Worm (Caenorhabditis elegans) whole organism, late embryonic: ENCODE measurements around the gene ace-3.

Experiments
- C08G9.2 ChIP-seq: sonication (generic microtip); optimal IDR thresholded peaks from 2 replicates; lab custom pipeline; 2016; ENCODE audit warnings: mild to moderate bottlenecking, missing genetic modification characterization, moderate library complexity, missing compliant biosample characterization
- C38D4.7 ChIP-seq: fragments of 200-800 bp; sonication (Bioruptor generic); optimal IDR thresholded peaks from 2 replicates; lab custom pipeline; 2018; ENCODE audit warnings: mild to moderate bottlenecking, missing genetic modification characterization, moderate library complexity, missing compliant biosample characterization
- K02D7.2 ChIP-seq: sonication (generic microtip); optimal IDR thresholded peaks from 2 replicates; lab custom pipeline; 2017; ENCODE audit warnings: mild to moderate bottlenecking, missing genetic modification characterization, missing compliant biosample characterization
- T23F11.4 ChIP-seq: fragments of 200-800 bp; sonication (Bioruptor generic); optimal IDR thresholded peaks from 2 replicates; lab custom pipeline; 2018; ENCODE audit warnings: mild to moderate bottlenecking, missing genetic modification characterization, missing compliant biosample characterization
- ahr-1 ChIP-seq: sonication (generic microtip); optimal IDR thresholded peaks from 2 replicates; lab custom pipeline; 2016; ENCODE audit warnings: missing genetic modification characterization, missing compliant biosample characterization
- ceh-14 ChIP-seq: sonication (generic microtip); optimal IDR thresholded peaks from 2 replicates; lab custom pipeline; 2016; ENCODE audit warnings: missing genotype, missing genetic modification characterization, missing compliant biosample characterization
- ceh-18 ChIP-seq: sonication (generic microtip); optimal IDR thresholded peaks from 2 replicates; lab custom pipeline; 2016; ENCODE audit warnings: missing genetic modification characterization, missing compliant biosample characterization
- ceh-19 ChIP-seq: fragments of 200-800 bp; sonication (Bioruptor generic); optimal IDR thresholded peaks from 2 replicates; lab custom pipeline; 2018; ENCODE audit warnings: mild to moderate bottlenecking, missing genetic modification characterization, missing compliant biosample characterization
- ceh-2 ChIP-seq: sonication (generic microtip); optimal IDR thresholded peaks from 2 replicates; lab custom pipeline; 2016; ENCODE audit warnings: missing genotype, missing genetic modification characterization, missing compliant biosample characterization
- ceh-24 ChIP-seq: sonication (generic microtip); optimal IDR thresholded peaks from 2 replicates; lab custom pipeline; 2016; ENCODE audit warnings: mild to moderate bottlenecking, missing genetic modification characterization, missing compliant biosample characterization
- ceh-31 ChIP-seq: sonication (generic microtip); optimal IDR thresholded peaks from 2 replicates; lab custom pipeline; 2016; ENCODE audit warnings: missing genetic modification characterization, missing compliant biosample characterization
- ceh-45 ChIP-seq: fragments of 200-800 bp; sonication (Bioruptor generic); IDR thresholded peaks from 2 replicates; pipeline ENCODE4 v1.3.6; 2022; ENCODE audit warnings: missing genetic modification reagents, missing genetic modification characterization, missing compliant biosample characterization
- ceh-48 ChIP-seq: sonication (generic microtip); optimal IDR thresholded peaks from 2 replicates; lab custom pipeline; 2016; ENCODE audit warnings: missing genetic modification characterization, inconsistent platforms, missing compliant biosample characterization
- ceh-6 ChIP-seq: fragments of 200-800 bp; sonication (Bioruptor generic); optimal IDR thresholded peaks from 2 replicates; lab custom pipeline; 2018; ENCODE audit warnings: mild to moderate bottlenecking, missing genetic modification characterization, missing compliant biosample characterization
- che-1 ChIP-seq: sonication (generic microtip); optimal IDR thresholded peaks from 2 replicates; lab custom pipeline; 2016; ENCODE audit warnings: mild to moderate bottlenecking, missing genetic modification characterization, missing compliant biosample characterization
- dmd-4 ChIP-seq: sonication (generic microtip); optimal IDR thresholded peaks from 2 replicates; lab custom pipeline; 2016; ENCODE audit warnings: borderline replicate concordance, missing genetic modification characterization, missing compliant biosample characterization
- dve-1 ChIP-seq: sonication (generic microtip); optimal IDR thresholded peaks from 2 replicates; lab custom pipeline; 2017; ENCODE audit warnings: antibody characterized with exemption, mild to moderate bottlenecking, missing genetic modification characterization, missing compliant biosample characterization
- ets-4 ChIP-seq: sonication (generic microtip); optimal IDR thresholded peaks from 2 replicates; lab custom pipeline; 2016; ENCODE audit warnings: missing genetic modification characterization, missing compliant biosample characterization
- fkh-10 ChIP-seq: fragments of 150-350 bp; optimal IDR thresholded peaks from 2 replicates; lab custom pipeline; 2014; ENCODE audit warnings: missing biosample characterization, missing genetic modification reagents, missing genetic modification characterization
- hlh-13 ChIP-seq: fragments of 200-800 bp; sonication (Bioruptor generic); optimal IDR thresholded peaks from 2 replicates; lab custom pipeline; 2018; ENCODE audit warnings: mild to moderate bottlenecking, missing genetic modification characterization, missing compliant biosample characterization
- hlh-15 ChIP-seq: sonication (generic microtip); optimal IDR thresholded peaks from 2 replicates; lab custom pipeline; 2016; ENCODE audit warnings: missing genetic modification characterization, missing compliant biosample characterization
- hlh-30 ChIP-seq: sonication (generic microtip); optimal IDR thresholded peaks from 2 replicates; lab custom pipeline; 2017; ENCODE audit warnings: antibody characterized with exemption, missing genetic modification characterization, missing compliant biosample characterization; ENCODE audit not compliant: insufficient read depth
- hlh-8 ChIP-seq: sonication (generic microtip); optimal IDR thresholded peaks from 2 replicates; lab custom pipeline; 2016; ENCODE audit warnings: missing genotype, missing genetic modification characterization, missing compliant biosample characterization
- lim-6 ChIP-seq: sonication (generic microtip); optimal IDR thresholded peaks from 2 replicates; lab custom pipeline; 2016; ENCODE audit warnings: missing genetic modification characterization, missing compliant biosample characterization
- madf-2 ChIP-seq: sonication (generic microtip); optimal IDR thresholded peaks from 2 replicates; lab custom pipeline; 2017; ENCODE audit warnings: missing genetic modification characterization, missing compliant biosample characterization
- nfya-1 ChIP-seq: sonication (generic microtip); optimal IDR thresholded peaks from 2 replicates; lab custom pipeline; 2017; ENCODE audit warnings: missing genetic modification characterization, mild to moderate bottlenecking, missing compliant biosample characterization, antibody characterized with exemption, moderate library complexity
- nhr-11 ChIP-seq: fragments of 150-350 bp; optimal IDR thresholded peaks from 2 replicates; lab custom pipeline; 2014; ENCODE audit warnings: missing biosample characterization, missing genetic modification characterization
- odd-2 ChIP-seq: sonication (generic microtip); optimal IDR thresholded peaks from 2 replicates; lab custom pipeline; 2017; ENCODE audit warnings: antibody characterized with exemption, mild to moderate bottlenecking, missing genetic modification characterization, missing compliant biosample characterization
- pag-3 ChIP-seq: sonication (generic microtip); optimal IDR thresholded peaks from 2 replicates; lab custom pipeline; 2016; ENCODE audit warnings: missing compliant biosample characterization, missing genetic modification characterization, borderline replicate concordance
- pax-1 ChIP-seq: fragments of 150-350 bp; optimal IDR thresholded peaks from 2 replicates; lab custom pipeline; 2014; ENCODE audit warnings: missing biosample characterization, missing genetic modification characterization
- pha-2 ChIP-seq: sonication (generic microtip); optimal IDR thresholded peaks from 2 replicates; lab custom pipeline; 2017; ENCODE audit warnings: mild to moderate bottlenecking, missing genetic modification characterization, missing compliant biosample characterization
- pha-4 ChIP-seq: fragments of 150-350 bp; optimal IDR thresholded peaks from 2 replicates; lab custom pipeline; 2018; ENCODE audit warnings: missing biosample characterization, missing genetic modification reagents, missing genetic modification characterization
- pqm-1 ChIP-seq: sonication (generic microtip); optimal IDR thresholded peaks from 2 replicates; lab custom pipeline; 2016; ENCODE audit warnings: missing genetic modification characterization, missing compliant biosample characterization
- pros-1 ChIP-seq: fragments of 150-350 bp; optimal IDR thresholded peaks from 2 replicates; lab custom pipeline; 2014; ENCODE audit warnings: missing biosample characterization, missing genetic modification reagents, missing genetic modification characterization
- sdc-2 ChIP-seq: sonication (generic microtip); optimal IDR thresholded peaks from 2 replicates; lab custom pipeline; 2016; ENCODE audit warnings: missing genotype, missing genetic modification characterization, missing compliant biosample characterization
- sox-4 ChIP-seq: sonication (generic microtip); optimal IDR thresholded peaks from 2 replicates; lab custom pipeline; 2017; ENCODE audit warnings: mild to moderate bottlenecking, missing genetic modification characterization, inconsistent platforms, missing compliant biosample characterization
- tbx-2 ChIP-seq: sonication (generic microtip); optimal IDR thresholded peaks from 2 replicates; lab custom pipeline; 2016; ENCODE audit warnings: missing genetic modification characterization, missing compliant biosample characterization
- ttx-3 ChIP-seq: sonication (generic microtip); optimal IDR thresholded peaks from 2 replicates; lab custom pipeline; 2016; ENCODE audit warnings: missing genetic modification reagents, missing genetic modification characterization, missing compliant biosample characterization
- unc-3 ChIP-seq, 2 experiments: fragments of 200-800 bp in 1 of 2; sonication (Bioruptor generic) in 1 of 2; sonication (generic microtip) in 1 of 2; conservative IDR thresholded peaks in 1 of 2; optimal IDR thresholded peaks in 1 of 2; 2 replicates each; pipeline versions ENCODE4 v1.3.6 to Lab custom; 2016 to 2022; ENCODE audit warnings: missing compliant biosample characterization in 2 of 2, missing genetic modification characterization in 2 of 2, missing genetic modification reagents in 1 of 2
- unc-42 ChIP-seq: sonication (generic microtip); optimal IDR thresholded peaks from 2 replicates; lab custom pipeline; 2016; ENCODE audit warnings: missing genotype, missing genetic modification characterization, missing compliant biosample characterization
- unc-55 ChIP-seq: sonication (generic microtip); optimal IDR thresholded peaks from 2 replicates; lab custom pipeline; 2017; ENCODE audit warnings: missing biosample characterization, missing genetic modification reagents, missing genetic modification characterization
- zip-5 ChIP-seq: sonication (generic microtip); optimal IDR thresholded peaks from 2 replicates; lab custom pipeline; 2016; ENCODE audit warnings: missing genetic modification characterization, missing compliant biosample characterization
- ztf-16 ChIP-seq: sonication (generic microtip); optimal IDR thresholded peaks from 2 replicates; lab custom pipeline; 2017; ENCODE audit warnings: missing genetic modification characterization, missing compliant biosample characterization

The ace-3 gene

ce11 chrII:14243503-14243902 lies 38.1 kb downstream of the ace-3 start, which contains the start of gene jmjd-2:
Gene jmjd-2 (minus strand): TSS chrII:14243603.
- TF ChIP-seq ahr-1 (tag; lab: Kevin White, UChicago): no peak
- TF ChIP-seq ceh-6 (GFP tag; lab: Kevin White, UChicago): no peak
- TF ChIP-seq ceh-24 (tag; lab: Kevin White, UChicago): no peak
- no peak for TF ChIP-seq ets-4 (tag; lab: Kevin White, UChicago)
- no peak for TF ChIP-seq nfya-1 (tag; lab: Kevin White, UChicago)
- no peak for TF ChIP-seq dve-1 (tag; lab: Kevin White, UChicago)
- TF ChIP-seq ceh-19 (GFP tag; lab: Kevin White, UChicago): no peak
- TF ChIP-seq ttx-3 (tag; lab: Kevin White, UChicago): no peak
- TF ChIP-seq hlh-13 (GFP tag; lab: Kevin White, UChicago): no peak
- TF ChIP-seq T23F11.4 (GFP tag; lab: Kevin White, UChicago): no peak
- no peak for TF ChIP-seq hlh-30 (tag; lab: Kevin White, UChicago)
- no peak for TF ChIP-seq fkh-10

- peak; percentile 66 for TF ChIP-seq unc-55 (GFP tag; lab: Kevin White, UChicago)
- TF ChIP-seq lim-6 (tag; lab: Kevin White, UChicago): no peak
- peak; percentile 33 for TF ChIP-seq dve-1 (tag; lab: Kevin White, UChicago)
- no peak for TF ChIP-seq pha-4
- no peak for TF ChIP-seq unc-3 (GFP tag; conservative IDR thresholded peaks at IDR 0.05; lab: Robert Waterston, UW)
- no peak for TF ChIP-seq unc-3 (tag; optimal IDR thresholded peaks at IDR 0.05; lab: Kevin White, UChicago)
- peak; percentile 22 for TF ChIP-seq ceh-18 (tag; lab: Kevin White, UChicago)
- peak; percentile 62 for TF ChIP-seq nfya-1 (tag; lab: Kevin White, UChicago)
- no peak for TF ChIP-seq odd-2 (tag; lab: Kevin White, UChicago)
- TF ChIP-seq hlh-30 (tag; lab: Kevin White, UChicago): peak; percentile 42
- no peak for TF ChIP-seq ceh-45 (GFP tag; lab: Robert Waterston, UW)
- TF ChIP-seq tbx-2 (tag; lab: Kevin White, UChicago): peak; percentile 28
- TF ChIP-seq C38D4.7: no peak
- TF ChIP-seq ceh-31 (tag; lab: Kevin White, UChicago): peak; percentile 41
- TF ChIP-seq K02D7.2 (tag; lab: Kevin White, UChicago): no peak
- TF ChIP-seq C08G9.2 (tag; lab: Kevin White, UChicago): no peak
- TF ChIP-seq ceh-2 (tag; lab: Kevin White, UChicago): peak; percentile 4
- no peak for TF ChIP-seq pros-1 (tag; lab: Kevin White, UChicago)
- peak; percentile 45 for TF ChIP-seq pax-1 (tag; lab: Kevin White, UChicago)
- TF ChIP-seq unc-42: peak; percentile 4
- no peak for TF ChIP-seq sdc-2 (tag; lab: Kevin White, UChicago)
- no peak for TF ChIP-seq hlh-8 (tag; lab: Kevin White, UChicago)
- no peak for TF ChIP-seq dmd-4 (tag; lab: Kevin White, UChicago)
- TF ChIP-seq ceh-19 (GFP tag; lab: Kevin White, UChicago): no peak
- no peak for TF ChIP-seq che-1
- no peak for TF ChIP-seq ttx-3 (tag; lab: Kevin White, UChicago)
- TF ChIP-seq madf-2 (tag; lab: Kevin White, UChicago): peak; percentile 58
- no peak for TF ChIP-seq nhr-11 (tag; lab: Kevin White, UChicago)
- TF ChIP-seq ceh-14: no peak
- no peak for TF ChIP-seq hlh-15
- TF ChIP-seq ets-4 (tag; lab: Kevin White, UChicago): peak; percentile 37
Measured at ce11 chrII:14244457-14245254, 39.2 kb downstream of the ace-3 start.

ce11 chrII:14247227-14247626 lies 41.8 kb downstream of the ace-3 start:
- no peak for TF ChIP-seq pag-3 (tag; lab: Kevin White, UChicago)
- TF ChIP-seq unc-3 (GFP tag; conservative IDR thresholded peaks at IDR 0.05; lab: Robert Waterston, UW): no peak
- TF ChIP-seq unc-3 (tag; optimal IDR thresholded peaks at IDR 0.05; lab: Kevin White, UChicago): no peak
- TF ChIP-seq pax-1 (tag; lab: Kevin White, UChicago): no peak
- no peak for TF ChIP-seq fkh-10
- TF ChIP-seq lim-6 (tag; lab: Kevin White, UChicago): no peak
- no peak for TF ChIP-seq sdc-2 (tag; lab: Kevin White, UChicago)
- no peak for TF ChIP-seq pqm-1 (tag; lab: Kevin White, UChicago)
- no peak for TF ChIP-seq ets-4 (tag; lab: Kevin White, UChicago)
- TF ChIP-seq ceh-48: no peak
- TF ChIP-seq pha-2 (tag; lab: Kevin White, UChicago): no peak
- no peak for TF ChIP-seq sox-4 (tag; lab: Kevin White, UChicago)
- TF ChIP-seq zip-5 (tag; lab: Kevin White, UChicago): no peak
- no peak for TF ChIP-seq tbx-2 (tag; lab: Kevin White, UChicago)
- no peak for TF ChIP-seq ztf-16 (tag; lab: Kevin White, UChicago)
- no peak for TF ChIP-seq ceh-45 (GFP tag; lab: Robert Waterston, UW)
- no peak for TF ChIP-seq nhr-11 (tag; lab: Kevin White, UChicago)
- TF ChIP-seq ceh-2 (tag; lab: Kevin White, UChicago): no peak
- no peak for TF ChIP-seq ceh-19 (GFP tag; lab: Kevin White, UChicago)
